Worm (Caenorhabditis elegans) whole organism, L4 larva: Measurements from ENCODE around the gene Y71H2AM.20.
A peak's percentile ranks its signal among the peaks of the same experiment; 100 is the strongest.

Source experiments
- D1046.2 ChIP-seq: fragments of 200-800 bp; sonication (Bioruptor generic); IDR thresholded peaks from 2 replicates; pipeline ENCODE4 v1.3.6; 2022; ENCODE audit warnings: missing genetic modification characterization, missing compliant biosample characterization
- F26F4.8 ChIP-seq: fragments of 200-800 bp; sonication (Bioruptor generic); conservative IDR thresholded peaks from 2 replicates; pipeline ENCODE4 v1.3.6; 2022; ENCODE audit warnings: missing genetic modification characterization, missing compliant biosample characterization
- F37D6.2 ChIP-seq: sonication (generic microtip); optimal IDR thresholded peaks from 2 replicates; lab custom pipeline; 2016; ENCODE audit warnings: mild to moderate bottlenecking, missing genetic modification characterization, missing compliant biosample characterization
- R02D3.7 ChIP-seq: fragments of 150-350 bp; sonication (generic microtip); optimal IDR thresholded peaks from 3 replicates; lab custom pipeline; 2014; ENCODE audit warnings: missing biosample characterization, missing genetic modification characterization
- T20F7.1 ChIP-seq: fragments of 200-800 bp; sonication (Bioruptor generic); optimal IDR thresholded peaks from 2 replicates; lab custom pipeline; 2018; ENCODE audit warnings: mild to moderate bottlenecking, missing genetic modification characterization, missing compliant biosample characterization
- Y48G9A.11 ChIP-seq: fragments of 200-800 bp; sonication (Bioruptor generic); IDR thresholded peaks from 2 replicates; pipeline ENCODE4 v1.3.6; 2022; ENCODE audit warnings: missing genetic modification reagents, missing genetic modification characterization, missing compliant biosample characterization
- ZK546.5 ChIP-seq, 2 experiments: sonication (generic microtip); optimal IDR thresholded peaks; 2 replicates each; lab custom pipeline; 2017; ENCODE audit warnings: missing biosample characterization in 2 of 2, missing genetic modification characterization in 2 of 2
- aha-1 ChIP-seq: fragments of 150-350 bp; peaks from one replicate; lab custom pipeline; 2014; ENCODE audit warnings: missing biosample characterization, missing genetic modification characterization
- ama-1 ChIP-seq: fragments of 150-350 bp; optimal IDR thresholded peaks from 2 replicates; lab custom pipeline; 2014; ENCODE audit warnings: inconsistent platforms, mixed read lengths
- ceh-28 ChIP-seq: fragments of 150-350 bp; optimal IDR thresholded peaks from 2 replicates; lab custom pipeline; 2014; ENCODE audit warnings: missing biosample characterization, missing genetic modification reagents, missing genetic modification characterization
- ceh-82 ChIP-seq: sonication (generic microtip); optimal IDR thresholded peaks from 2 replicates; lab custom pipeline; 2017; ENCODE audit warnings: missing biosample characterization, missing genetic modification characterization
- ces-1 ChIP-seq: fragments of 150-350 bp; sonication (generic microtip); optimal IDR thresholded peaks from 4 replicates; lab custom pipeline; 2014; ENCODE audit warnings: missing biosample characterization, missing genetic modification reagents, missing genetic modification characterization
- cey-2 ChIP-seq: sonication (generic microtip); optimal IDR thresholded peaks from 3 replicates; lab custom pipeline; 2017; ENCODE audit warnings: missing genetic modification characterization, mild to moderate bottlenecking, missing compliant biosample characterization, antibody characterized with exemption, borderline replicate concordance; ENCODE audit not compliant: insufficient read depth
- daf-12 ChIP-seq: fragments of 150-350 bp; optimal IDR thresholded peaks from 2 replicates; lab custom pipeline; 2014; ENCODE audit warnings: missing biosample characterization, missing genetic modification reagents, missing genetic modification characterization
- daf-8 ChIP-seq: fragments of 200-800 bp; sonication (Bioruptor generic); IDR thresholded peaks from 2 replicates; pipeline ENCODE4 v1.3.6; 2022; ENCODE audit warnings: missing genetic modification characterization, missing compliant biosample characterization
- duxl-1 ChIP-seq: sonication (generic microtip); optimal IDR thresholded peaks from 2 replicates; lab custom pipeline; 2016; ENCODE audit warnings: mild to moderate bottlenecking, missing genetic modification characterization, moderate library complexity, missing compliant biosample characterization; ENCODE audit not compliant: poor library complexity
- dve-1 ChIP-seq: sonication (generic microtip); optimal IDR thresholded peaks from 2 replicates; lab custom pipeline; 2017; ENCODE audit warnings: antibody characterized with exemption, mild to moderate bottlenecking, missing genetic modification characterization, missing compliant biosample characterization; ENCODE audit not compliant: insufficient read depth
- egl-27 ChIP-seq: sonication (generic microtip); optimal IDR thresholded peaks from 3 replicates; lab custom pipeline; 2017; ENCODE audit warnings: missing biosample characterization, missing genetic modification reagents, missing genetic modification characterization
- fkh-10 ChIP-seq: fragments of 150-350 bp; optimal IDR thresholded peaks from 2 replicates; lab custom pipeline; 2014; ENCODE audit warnings: missing biosample characterization, missing genetic modification reagents, missing genetic modification characterization
- hif-1 ChIP-seq, 2 experiments: sonication (generic microtip); optimal IDR thresholded peaks; 2 replicates each; lab custom pipeline; 2016 to 2017; ENCODE audit warnings: missing compliant biosample characterization in 2 of 2, missing genetic modification characterization in 2 of 2, missing genetic modification reagents in 2 of 2, missing genotype in 2 of 2, mild to moderate bottlenecking in 1 of 2
- hlh-30 ChIP-seq: sonication (generic microtip); optimal IDR thresholded peaks from 2 replicates; lab custom pipeline; 2017; ENCODE audit warnings: antibody characterized with exemption, mild to moderate bottlenecking, missing genetic modification characterization, missing compliant biosample characterization; ENCODE audit not compliant: insufficient read depth
- hmg-1.1 ChIP-seq: fragments of 200-800 bp; sonication (Bioruptor generic); IDR thresholded peaks from 2 replicates; pipeline ENCODE4 v1.3.6; 2022; ENCODE audit warnings: missing genetic modification reagents, missing genetic modification characterization, missing compliant biosample characterization
- lim-7 ChIP-seq: fragments of 200-800 bp; sonication (Bioruptor generic); IDR thresholded peaks from 2 replicates; pipeline ENCODE4 v1.3.6; 2022; ENCODE audit warnings: missing genetic modification characterization, missing compliant biosample characterization
- lin-13 ChIP-seq: fragments of 150-350 bp; optimal IDR thresholded peaks from 2 replicates; lab custom pipeline; 2014; ENCODE audit warnings: missing biosample characterization, missing genetic modification reagents, missing genetic modification characterization
- lin-29 ChIP-seq: fragments of 200-800 bp; sonication (Bioruptor generic); IDR thresholded peaks from 2 replicates; pipeline ENCODE4 v1.3.6; 2022; ENCODE audit warnings: missing genetic modification reagents, missing genetic modification characterization, missing compliant biosample characterization
- lin-38 ChIP-seq: fragments of 200-800 bp; sonication (Bioruptor generic); IDR thresholded peaks from 2 replicates; pipeline ENCODE4 v1.3.6; 2022; ENCODE audit warnings: missing genetic modification reagents, missing genetic modification characterization, missing compliant biosample characterization
- lir-3 ChIP-seq: sonication (generic microtip); optimal IDR thresholded peaks from 2 replicates; lab custom pipeline; 2016; ENCODE audit warnings: mild to moderate bottlenecking, missing genetic modification characterization, missing compliant biosample characterization
- lsy-2 ChIP-seq, 2 experiments: fragments of 150-350 bp in 1 of 2; sonication (generic microtip) in 1 of 2; optimal IDR thresholded peaks; 2 replicates each; lab custom pipeline; 2014 to 2017; ENCODE audit warnings: missing biosample characterization in 2 of 2, missing genetic modification characterization in 2 of 2
- madf-5 ChIP-seq, 2 experiments: fragments of 200-800 bp; sonication (Bioruptor generic); IDR thresholded peaks; 2 replicates each; pipeline ENCODE4 v1.3.6; 2022; ENCODE audit warnings: missing compliant biosample characterization in 2 of 2, missing genetic modification characterization in 2 of 2
- madf-9 ChIP-seq: fragments of 200-800 bp; sonication (Bioruptor generic); conservative IDR thresholded peaks from 2 replicates; pipeline ENCODE4 v1.3.6; 2022; ENCODE audit warnings: missing genetic modification reagents, missing genetic modification characterization, missing compliant biosample characterization
- mdl-1 ChIP-seq, 2 experiments: fragments of 150-350 bp in 1 of 2; sonication (generic microtip) in 1 of 2; optimal IDR thresholded peaks; 2 replicates each; lab custom pipeline; 2014 to 2017; ENCODE audit warnings: missing biosample characterization in 2 of 2, missing genetic modification characterization in 2 of 2
- mes-2 ChIP-seq: sonication (generic microtip); optimal IDR thresholded peaks from 2 replicates; lab custom pipeline; 2016; ENCODE audit warnings: missing genotype, mild to moderate bottlenecking, missing genetic modification characterization, missing compliant biosample characterization; ENCODE audit not compliant: poor library complexity, severe bottlenecking
- mxl-3 ChIP-seq: fragments of 200-800 bp; sonication (Bioruptor generic); optimal IDR thresholded peaks from 2 replicates; lab custom pipeline; 2018; ENCODE audit warnings: mild to moderate bottlenecking, missing genetic modification characterization, missing compliant biosample characterization
- nhr-11 ChIP-seq: fragments of 150-350 bp; optimal IDR thresholded peaks from 2 replicates; lab custom pipeline; 2014; ENCODE audit warnings: missing biosample characterization, missing genetic modification characterization
- nhr-25 ChIP-seq: sonication (generic microtip); optimal IDR thresholded peaks from 2 replicates; lab custom pipeline; 2017; ENCODE audit warnings: missing genetic modification characterization, mild to moderate bottlenecking, missing compliant biosample characterization, antibody characterized with exemption, moderate library complexity, borderline replicate concordance; ENCODE audit not compliant: insufficient read depth
- nhr-28 ChIP-seq: fragments of 150-350 bp; optimal IDR thresholded peaks from 2 replicates; lab custom pipeline; 2014; ENCODE audit warnings: missing biosample characterization, missing genetic modification characterization
- nhr-42 ChIP-seq: fragments of 200-800 bp; sonication (Bioruptor generic); IDR thresholded peaks from 2 replicates; pipeline ENCODE4 v1.3.6; 2022; ENCODE audit warnings: missing genetic modification characterization, missing compliant biosample characterization
- php-3 ChIP-seq: fragments of 200-800 bp; sonication (Bioruptor generic); IDR thresholded peaks from 2 replicates; pipeline ENCODE4 v1.3.6; 2022; ENCODE audit warnings: missing genetic modification reagents, missing genetic modification characterization, missing compliant biosample characterization
- sdz-12 ChIP-seq: fragments of 200-800 bp; sonication (Bioruptor generic); optimal IDR thresholded peaks from 2 replicates; lab custom pipeline; 2018; ENCODE audit warnings: mild to moderate bottlenecking, missing genetic modification characterization, missing compliant biosample characterization
- set-16 ChIP-seq: fragments of 200-800 bp; sonication (Bioruptor generic); IDR thresholded peaks from 2 replicates; pipeline ENCODE4 v1.3.6; 2022; ENCODE audit warnings: missing genetic modification reagents, missing genetic modification characterization, missing compliant biosample characterization
- snpc-4 ChIP-seq: fragments of 150-350 bp; optimal IDR thresholded peaks from 2 replicates; lab custom pipeline; 2014; ENCODE audit warnings: missing biosample characterization, missing genetic modification characterization
- spr-3 ChIP-seq: fragments of 200-800 bp; sonication (Bioruptor generic); optimal IDR thresholded peaks from 2 replicates; lab custom pipeline; 2018; ENCODE audit warnings: mild to moderate bottlenecking, missing genetic modification characterization, missing compliant biosample characterization
- unc-39 ChIP-seq: sonication (generic microtip); optimal IDR thresholded peaks from 2 replicates; lab custom pipeline; 2017; ENCODE audit warnings: missing biosample characterization, missing genetic modification characterization
- unc-62 ChIP-seq, 3 experiments: fragments of 150-350 bp in 1 of 3; sonication (generic microtip); optimal IDR thresholded peaks in 2 of 3; peaks in 1 of 3; 1 replicate in 1 of 3; 2 replicates in 2 of 3; lab custom pipeline; 2014 to 2017; ENCODE audit warnings: missing biosample characterization in 3 of 3, missing genetic modification characterization in 3 of 3, missing genetic modification reagents in 3 of 3, missing genotype in 1 of 3
- vab-7 ChIP-seq: fragments of 200-800 bp; sonication (Bioruptor generic); IDR thresholded peaks from 2 replicates; pipeline ENCODE4 v1.3.6; 2022; ENCODE audit warnings: missing genetic modification reagents, missing genetic modification characterization, missing compliant biosample characterization
- zag-1 ChIP-seq: fragments of 150-350 bp; optimal IDR thresholded peaks from 2 replicates; lab custom pipeline; 2014; ENCODE audit warnings: missing biosample characterization, missing genetic modification characterization
- zfp-2 ChIP-seq: sonication (generic microtip); optimal IDR thresholded peaks from 2 replicates; lab custom pipeline; 2016; ENCODE audit warnings: mild to moderate bottlenecking, missing genetic modification characterization, missing compliant biosample characterization
- zip-11 ChIP-seq: fragments of 200-800 bp; sonication (Bioruptor generic); IDR thresholded peaks from 2 replicates; pipeline ENCODE4 v1.3.6; 2022; ENCODE audit warnings: missing genetic modification characterization, missing compliant biosample characterization
- zip-2 ChIP-seq: fragments of 150-350 bp; optimal IDR thresholded peaks from 2 replicates; lab custom pipeline; 2014; ENCODE audit warnings: missing biosample characterization, missing genetic modification characterization

Gene Y71H2AM.20

ce11 chrIII:2811410-2811809 is 25.7 kb upstream of the Y71H2AM.20 start (continued):
- TF ChIP-seq lin-38 = peak; percentile 82
- TF ChIP-seq hlh-30 (tag; lab: Kevin White, UChicago) = no peak
- TF ChIP-seq T20F7.1 (GFP tag; lab: Kevin White, UChicago) = peak; percentile 29
- TF ChIP-seq php-3 (GFP tag; lab: Robert Waterston, UW) = no peak
- TF ChIP-seq nhr-28 (tag; lab: Kevin White, UChicago) = no peak
- TF ChIP-seq lir-3 = no peak
- TF ChIP-seq zag-1 (tag; lab: Kevin White, UChicago) = no peak
- peak; percentile 53 for TF ChIP-seq duxl-1 (tag; lab: Kevin White, UChicago)
- no peak for TF ChIP-seq set-16 (GFP tag; lab: Robert Waterston, UW)
- TF ChIP-seq madf-5 (GFP tag; IDR thresholded peaks at IDR 0.05; lab: Robert Waterston, UW) = no peak
- peak in 1 of 2 experiments; percentile 49 for TF ChIP-seq lsy-2 (tag; optimal IDR thresholded peaks at IDR 0.05; lab: Kevin White, UChicago)
- no peak for TF ChIP-seq lim-7
- TF ChIP-seq zfp-2 (tag; lab: Kevin White, UChicago) = no peak
- TF ChIP-seq nhr-11 (tag; lab: Kevin White, UChicago) = no peak
- TF ChIP-seq zip-11 (GFP tag; lab: Robert Waterston, UW) = no peak
- no peak for TF ChIP-seq D1046.2 (GFP tag; lab: Robert Waterston, UW)
- TF ChIP-seq ces-1 (GFP tag; lab: Kevin White, UChicago) = no peak
- TF ChIP-seq daf-12 (tag; lab: Kevin White, UChicago) = no peak
- no peak for TF ChIP-seq daf-8 (GFP tag; lab: Robert Waterston, UW)
- TF ChIP-seq fkh-10 (GFP tag; lab: Kevin White, UChicago) = no peak
- TF ChIP-seq aha-1 (tag; lab: Kevin White, UChicago) = no peak
- TF ChIP-seq egl-27 (tag; lab: Kevin White, UChicago) = no peak
- no peak for TF ChIP-seq madf-9 (GFP tag; lab: Robert Waterston, UW)
- peak; percentile 40 for TF ChIP-seq spr-3
- TF ChIP-seq ceh-28 (tag; lab: Kevin White, UChicago) = no peak
- peak; percentile 76 for TF ChIP-seq ama-1 (lab: Kevin White, UChicago)
- no peak for TF ChIP-seq lin-29 (GFP tag; lab: Robert Waterston, UW)
- TF ChIP-seq hif-1 (tag; optimal IDR thresholded peaks at IDR 0.05; lab: Kevin White, UChicago) = peak in 1 of 2 experiments; percentile 69
- no peak for TF ChIP-seq Y48G9A.11 (GFP tag; lab: Robert Waterston, UW)

- TF ChIP-seq nhr-25 (no peak), unc-62 (GFP tag; optimal IDR thresholded peaks at IDR 0.05 in 1 of 2; lab: Kevin White, UChicago) (peak in 1 of 2 experiments; percentile 45), unc-62 (tag; optimal IDR thresholded peaks at IDR 0.05; lab: Kevin White, UChicago) (no peak), cey-2 (tag; lab: Kevin White, UChicago) (no peak), mdl-1 (tag; optimal IDR thresholded peaks at IDR 0.05; lab: Kevin White, UChicago) (no peak), ZK546.5 (tag; optimal IDR thresholded peaks at IDR 0.05; lab: Kevin White, UChicago) (no peak), hmg-1.1 (GFP tag; lab: Robert Waterston, UW) (0 out of 2 replicates have a peak, but pooled peaks have one; percentile 21), fkh-10 (GFP tag; lab: Kevin White, UChicago) (no peak), mxl-3 (GFP tag; lab: Kevin White, UChicago) (no peak), dve-1 (tag; lab: Kevin White, UChicago) (peak; percentile 42), R02D3.7 (tag; lab: Kevin White, UChicago) (no peak), mes-2 (peak; percentile 40), zip-2 (tag; lab: Kevin White, UChicago) (no peak), ceh-82 (tag; lab: Kevin White, UChicago) (no peak), vab-7 (no peak), F37D6.2 (tag; lab: Kevin White, UChicago) (no peak), sdz-12 (GFP tag; lab: Kevin White, UChicago) (no peak), nhr-42 (GFP tag; lab: Robert Waterston, UW) (no peak), unc-39 (tag; lab: Kevin White, UChicago) (no peak), lin-13 (GFP tag; lab: Kevin White, UChicago) (no peak), lir-3 (no peak), nhr-28 (tag; lab: Kevin White, UChicago) (no peak), F26F4.8 (GFP tag; lab: Robert Waterston, UW) (no peak), hlh-30 (tag; lab: Kevin White, UChicago) (peak; percentile 26), lin-38 (peak; percentile 95), snpc-4 (tag; lab: Kevin White, UChicago) (no peak)
These were observed 19.3 kb upstream of the Y71H2AM.20 start, which contains the start of gene Y71H2AM.3 for ce11 chrIII:2805084-2805483. TSS of gene Y71H2AM.3 (plus strand) at chrIII:2805430.
